Worm (Caenorhabditis elegans) whole organism, L4 larva: Measurements from ENCODE around the gene ZK455.5.

ENCODE experiments used
- ces-1 ChIP-seq: fragments of 150-350 bp; sonication (generic microtip); optimal IDR thresholded peaks from 4 replicates; lab custom pipeline; 2014; ENCODE audit warnings: missing biosample characterization, missing genetic modification reagents, missing genetic modification characterization
- egl-27 ChIP-seq: sonication (generic microtip); optimal IDR thresholded peaks from 3 replicates; lab custom pipeline; 2017; ENCODE audit warnings: missing biosample characterization, missing genetic modification reagents, missing genetic modification characterization
- mdt-29 ChIP-seq: fragments of 200-800 bp; sonication (Bioruptor generic); IDR thresholded peaks from 2 replicates; pipeline ENCODE4 v1.3.6; 2022; ENCODE audit warnings: missing genetic modification reagents, missing genetic modification characterization, missing compliant biosample characterization

DNA sequence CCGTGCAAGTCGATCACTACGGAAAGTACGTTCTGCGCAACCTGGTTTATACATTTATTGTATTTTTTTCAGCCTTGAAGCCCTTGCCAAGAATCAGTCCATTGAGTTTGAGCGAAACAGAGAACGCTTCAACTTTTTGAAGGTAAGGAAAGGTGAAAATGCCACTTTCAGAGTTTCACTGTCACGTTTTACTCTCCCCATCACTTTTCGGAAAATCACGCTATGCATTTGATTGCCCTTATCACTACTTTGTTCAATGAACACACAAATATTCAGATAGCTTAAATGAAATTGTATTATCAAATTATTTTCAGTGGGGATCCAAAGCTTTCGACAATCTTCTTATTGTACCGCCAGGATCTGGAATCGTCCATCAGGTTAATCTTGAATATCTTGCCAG is 13.8 kb upstream of the ZK455.5 start:
- TF ChIP-seq ces-1 (GFP tag; lab: Kevin White, UChicago) (no peak), egl-27 (tag; lab: Kevin White, UChicago) (no peak), mdt-29 (GFP tag; lab: Robert Waterston, UW) (no peak)
